Worm (Caenorhabditis elegans) whole organism, mixed stage, embryonic: ENCODE measurements around the gene T02B11.8.

Experiments used
- bed-3 ChIP-seq: fragments of 200-800 bp; sonication (Bioruptor generic); optimal IDR thresholded peaks from 3 replicates; lab custom pipeline; 2018; ENCODE audit warnings: mild to moderate bottlenecking, missing genetic modification characterization, moderate library complexity, missing compliant biosample characterization
- ceh-43 ChIP-seq: fragments of 200-800 bp; sonication (Bioruptor generic); optimal IDR thresholded peaks from 2 replicates; lab custom pipeline; 2018; ENCODE audit warnings: mild to moderate bottlenecking, missing genetic modification characterization, moderate library complexity, missing compliant biosample characterization
- elt-3 ChIP-seq: fragments of 150-350 bp; optimal IDR thresholded peaks from 2 replicates; lab custom pipeline; 2014; ENCODE audit warnings: missing biosample characterization, missing genetic modification characterization
- ham-2 ChIP-seq: fragments of 200-800 bp; sonication (Bioruptor generic); optimal IDR thresholded peaks from 2 replicates; lab custom pipeline; 2018; ENCODE audit warnings: mild to moderate bottlenecking, missing genetic modification characterization, missing compliant biosample characterization
- lin-13 ChIP-seq: fragments of 150-350 bp; optimal IDR thresholded peaks from 2 replicates; lab custom pipeline; 2014; ENCODE audit warnings: missing biosample characterization, missing genetic modification characterization
- lsy-2 ChIP-seq: fragments of 150-350 bp; optimal IDR thresholded peaks from 2 replicates; lab custom pipeline; 2014; ENCODE audit warnings: missing biosample characterization, missing genetic modification characterization
- nhr-237 ChIP-seq: fragments of 150-350 bp; optimal IDR thresholded peaks from 2 replicates; lab custom pipeline; 2014; ENCODE audit warnings: missing biosample characterization, missing genetic modification characterization
- nhr-28 ChIP-seq: fragments of 150-350 bp; optimal IDR thresholded peaks from 2 replicates; lab custom pipeline; 2014; ENCODE audit warnings: missing biosample characterization, missing genetic modification characterization
- nhr-76 ChIP-seq: sonication (generic microtip); optimal IDR thresholded peaks from 2 replicates; lab custom pipeline; 2017; ENCODE audit warnings: missing biosample characterization, missing genetic modification characterization
- pha-4 ChIP-seq: fragments of 150-350 bp; optimal IDR thresholded peaks from 2 replicates; lab custom pipeline; 2018; ENCODE audit warnings: missing biosample characterization, missing genetic modification reagents, missing genetic modification characterization
- snpc-4 ChIP-seq: fragments of 150-350 bp; optimal IDR thresholded peaks from 2 replicates; lab custom pipeline; 2014; ENCODE audit warnings: missing biosample characterization, missing genetic modification characterization
- unc-39 ChIP-seq: fragments of 150-350 bp; optimal IDR thresholded peaks from 2 replicates; lab custom pipeline; 2014; ENCODE audit warnings: missing biosample characterization, missing genetic modification characterization
- unc-62 ChIP-seq: fragments of 150-350 bp; optimal IDR thresholded peaks from 2 replicates; lab custom pipeline; 2014; ENCODE audit warnings: missing biosample characterization, missing genetic modification reagents, missing genetic modification characterization
- ztf-11 ChIP-seq: fragments of 150-350 bp; optimal IDR thresholded peaks from 2 replicates; lab custom pipeline; 2014; ENCODE audit warnings: missing biosample characterization, missing genetic modification characterization

- TF ChIP-seq ztf-11 (tag; lab: Kevin White, UChicago) (no peak), nhr-28 (tag; lab: Kevin White, UChicago) (no peak), ceh-43 (GFP tag; lab: Kevin White, UChicago) (no peak), ham-2 (GFP tag; lab: Kevin White, UChicago) (no peak), lsy-2 (tag; lab: Kevin White, UChicago) (no peak), snpc-4 (no peak), unc-39 (no peak), pha-4 (tag; lab: Kevin White, UChicago) (no peak), nhr-237 (tag; lab: Kevin White, UChicago) (no peak), lin-13 (tag; lab: Kevin White, UChicago) (no peak), bed-3 (GFP tag; lab: Kevin White, UChicago) (no peak), unc-62 (GFP tag; lab: Kevin White, UChicago) (no peak), nhr-76 (tag; lab: Kevin White, UChicago) (no peak), elt-3 (no peak)
These were observed 10.7 kb upstream of the T02B11.8 start, which contains the start of gene T02B11.6 for ce11 chrV:889216-889615.
